Fruit fly (Drosophila melanogaster): Measurements from ENCODE around the gene bnk.

Gene bnk

dm6 chr3R:31220456-31221336, 27.5 kb downstream of the bnk start, which contains the start of gene CG12054 (continued):
- TF ChIP-seq gsb (GFP tag; IDR thresholded peaks at IDR 0.05), result no peak
- TF ChIP-seq CG14667 (GFP tag; IDR thresholded peaks at IDR 0.05), result no peak
- no peak for TF ChIP-seq pfk (GFP tag; optimal IDR thresholded peaks at IDR 0.05)
- no peak for TF ChIP-seq CG17328 (GFP tag; IDR thresholded peaks at IDR 0.05)
- no peak for TF ChIP-seq crc (GFP tag; optimal IDR thresholded peaks at IDR 0.05)
- no peak for TF ChIP-seq pros (GFP tag; optimal IDR thresholded peaks at IDR 0.05)
- TF ChIP-seq CG10565 (GFP tag; optimal IDR thresholded peaks at IDR 0.05), result no peak
- no peak for TF ChIP-seq CG4404 (GFP tag; IDR thresholded peaks at IDR 0.05)
- no peak for TF ChIP-seq sr (GFP tag; IDR thresholded peaks at IDR 0.05)
- peak; percentile 47 for TF ChIP-seq CG4617 (GFP tag; optimal IDR thresholded peaks at IDR 0.05; ENCODE audit: borderline replicate concordance)
- no peak for TF ChIP-seq z (GFP tag; IDR thresholded peaks at IDR 0.05)
- TF ChIP-seq nerfin-1 (tag; optimal IDR thresholded peaks at IDR 0.05), result peak; percentile 56
- no peak for TF ChIP-seq ato (GFP tag; IDR thresholded peaks at IDR 0.05; ENCODE audit: partially characterized antibody)
- no peak for TF ChIP-seq slbo (GFP tag; IDR thresholded peaks at IDR 0.05)
- TF ChIP-seq Rx (GFP tag; IDR thresholded peaks at IDR 0.05), result no peak
- no peak for TF ChIP-seq Doc3 (GFP tag; IDR thresholded peaks at IDR 0.05; ENCODE audit: partially characterized antibody)
- no peak for TF ChIP-seq hkb (optimal IDR thresholded peaks at IDR 0.05)
- no peak for TF ChIP-seq hkb (GFP tag; IDR thresholded peaks at IDR 0.05)
- no peak for TF ChIP-seq Blimp-1 (GFP tag; optimal IDR thresholded peaks at IDR 0.05)
- no peak for TF ChIP-seq CG8089 (GFP tag; optimal IDR thresholded peaks at IDR 0.05)
- TF ChIP-seq chn (GFP tag; optimal IDR thresholded peaks at IDR 0.05), result no peak
- TF ChIP-seq ro (GFP tag; IDR thresholded peaks at IDR 0.05), result no peak
- TF ChIP-seq lab (GFP tag; optimal IDR thresholded peaks at IDR 0.05), result no peak
- no peak for TF ChIP-seq CG9876 (GFP tag; optimal IDR thresholded peaks at IDR 0.05)
- no peak for TF ChIP-seq CG7987 (GFP tag; optimal IDR thresholded peaks at IDR 0.05)
- TF ChIP-seq Drgx (GFP tag; IDR thresholded peaks at IDR 0.05), result no peak
- TF ChIP-seq Atf-2 (GFP tag; optimal IDR thresholded peaks at IDR 0.05), result no peak
- TF ChIP-seq CG31224 (GFP tag; IDR thresholded peaks at IDR 0.05), result no peak
- TF ChIP-seq vvl (GFP tag; IDR thresholded peaks at IDR 0.05), result no peak
- no peak for TF ChIP-seq BtbVII (GFP tag; optimal IDR thresholded peaks at IDR 0.05)
- TF ChIP-seq CG10274 (GFP tag; optimal IDR thresholded peaks at IDR 0.05), result no peak
- TF ChIP-seq disco-r (GFP tag; optimal IDR thresholded peaks at IDR 0.05), result no peak
- no peak for TF ChIP-seq chif (GFP tag; optimal IDR thresholded peaks at IDR 0.05)
- peak; percentile 20 for TF ChIP-seq lbe (GFP tag; optimal IDR thresholded peaks at IDR 0.05)
- peak; percentile 91 for TF ChIP-seq CG9797 (GFP tag; optimal IDR thresholded peaks at IDR 0.05)
- TF ChIP-seq CTCF (GFP tag; optimal IDR thresholded peaks at IDR 0.05), result peak; percentile 60
- TF ChIP-seq unc-4 (GFP tag; IDR thresholded peaks at IDR 0.05; ENCODE audit: partially characterized antibody), result no peak
- no peak for TF ChIP-seq sens-2 (GFP tag; IDR thresholded peaks at IDR 0.05)
- no peak for TF ChIP-seq CG15011 (GFP tag; optimal IDR thresholded peaks at IDR 0.05)
- no peak for TF ChIP-seq vnd (GFP tag; IDR thresholded peaks at IDR 0.05; ENCODE audit: partially characterized antibody)
- TF ChIP-seq CG16863 (GFP tag; optimal IDR thresholded peaks at IDR 0.05), result no peak
- TF ChIP-seq ATbp (GFP tag; optimal IDR thresholded peaks at IDR 0.05), result no peak
- TF ChIP-seq CG7357 (GFP tag; IDR thresholded peaks at IDR 0.05), result no peak
- no peak for TF ChIP-seq corto (GFP tag; optimal IDR thresholded peaks at IDR 0.05)
- no peak for TF ChIP-seq cad (GFP tag; optimal IDR thresholded peaks at IDR 0.05)
- no peak for TF ChIP-seq CG16813 (GFP tag; IDR thresholded peaks at IDR 0.05; ENCODE audit: partially characterized antibody)
- TF ChIP-seq CG1603 (tag; optimal IDR thresholded peaks at IDR 0.05), result peak; percentile 63
- no peak for TF ChIP-seq CG11696 (GFP tag; IDR thresholded peaks at IDR 0.05)
- TF ChIP-seq HmgZ (tag; optimal IDR thresholded peaks at IDR 0.05), result peak; percentile 47
- TF ChIP-seq Bgb (GFP tag; IDR thresholded peaks at IDR 0.05; ENCODE audit: partially characterized antibody), result no peak
